Worm (Caenorhabditis elegans) whole organism, L4 larva: ENCODE results near the gene B0280.9.

Experiments used
- D1046.2 ChIP-seq: fragments of 200-800 bp; sonication (Bioruptor generic); IDR thresholded peaks from 2 replicates; pipeline ENCODE4 v1.3.6; 2022; ENCODE audit warnings: missing genetic modification characterization, missing compliant biosample characterization
- F26F4.8 ChIP-seq: fragments of 200-800 bp; sonication (Bioruptor generic); conservative IDR thresholded peaks from 2 replicates; pipeline ENCODE4 v1.3.6; 2022; ENCODE audit warnings: missing genetic modification characterization, missing compliant biosample characterization
- F49E8.2 ChIP-seq: sonication (generic microtip); optimal IDR thresholded peaks from 2 replicates; lab custom pipeline; 2016; ENCODE audit warnings: missing compliant biosample characterization, mild to moderate bottlenecking, missing genetic modification characterization, borderline replicate concordance
- T20F7.1 ChIP-seq: fragments of 200-800 bp; sonication (Bioruptor generic); optimal IDR thresholded peaks from 2 replicates; lab custom pipeline; 2018; ENCODE audit warnings: mild to moderate bottlenecking, missing genetic modification characterization, missing compliant biosample characterization
- Y5F2A.4 ChIP-seq: fragments of 200-800 bp; sonication (Bioruptor generic); optimal IDR thresholded peaks from 2 replicates; lab custom pipeline; 2018; ENCODE audit warnings: mild to moderate bottlenecking, missing genetic modification characterization, missing compliant biosample characterization
- aha-1 ChIP-seq: fragments of 150-350 bp; peaks from one replicate; lab custom pipeline; 2014; ENCODE audit warnings: missing biosample characterization, missing genetic modification characterization
- ama-1 ChIP-seq: fragments of 150-350 bp; optimal IDR thresholded peaks from 2 replicates; lab custom pipeline; 2014; ENCODE audit warnings: inconsistent platforms, mixed read lengths
- arid-1 ChIP-seq: fragments of 200-800 bp; sonication (Bioruptor generic); conservative IDR thresholded peaks from 2 replicates; pipeline ENCODE4 v1.3.6; 2022; ENCODE audit warnings: missing genetic modification reagents, missing genetic modification characterization, missing compliant biosample characterization
- attf-4 ChIP-seq: sonication (generic microtip); optimal IDR thresholded peaks from 3 replicates; lab custom pipeline; 2017; ENCODE audit warnings: missing biosample characterization, missing genetic modification characterization
- ceh-20 ChIP-seq: fragments of 200-800 bp; sonication (Bioruptor generic); IDR thresholded peaks from 2 replicates; pipeline ENCODE4 v1.3.6; 2022; ENCODE audit warnings: missing genetic modification reagents, missing genetic modification characterization, missing compliant biosample characterization
- ceh-28 ChIP-seq: fragments of 150-350 bp; optimal IDR thresholded peaks from 2 replicates; lab custom pipeline; 2014; ENCODE audit warnings: missing biosample characterization, missing genetic modification reagents, missing genetic modification characterization
- ceh-62 ChIP-seq: sonication (generic microtip); optimal IDR thresholded peaks from 2 replicates; lab custom pipeline; 2017; ENCODE audit warnings: missing biosample characterization, missing genetic modification characterization
- ceh-82 ChIP-seq: sonication (generic microtip); optimal IDR thresholded peaks from 2 replicates; lab custom pipeline; 2017; ENCODE audit warnings: missing biosample characterization, missing genetic modification characterization
- daf-16 ChIP-seq, 3 experiments: sonication (generic microtip); optimal IDR thresholded peaks; 2 replicates each; lab custom pipeline; 2016 to 2017; ENCODE audit warnings: missing genetic modification characterization in 3 of 3, missing genetic modification reagents in 3 of 3, mild to moderate bottlenecking in 2 of 3, missing compliant biosample characterization in 2 of 3, missing biosample characterization in 1 of 3, moderate library complexity in 1 of 3
- daf-8 ChIP-seq: fragments of 200-800 bp; sonication (Bioruptor generic); IDR thresholded peaks from 2 replicates; pipeline ENCODE4 v1.3.6; 2022; ENCODE audit warnings: missing genetic modification characterization, missing compliant biosample characterization
- dmd-9 ChIP-seq: fragments of 200-800 bp; sonication (Bioruptor generic); IDR thresholded peaks from 2 replicates; pipeline ENCODE4 v1.3.6; 2022; ENCODE audit warnings: missing genetic modification reagents, missing genetic modification characterization, missing compliant biosample characterization
- egl-27 ChIP-seq: sonication (generic microtip); optimal IDR thresholded peaks from 3 replicates; lab custom pipeline; 2017; ENCODE audit warnings: missing biosample characterization, missing genetic modification reagents, missing genetic modification characterization
- fkh-10 ChIP-seq: fragments of 150-350 bp; optimal IDR thresholded peaks from 2 replicates; lab custom pipeline; 2014; ENCODE audit warnings: missing biosample characterization, missing genetic modification reagents, missing genetic modification characterization
- fos-1 ChIP-seq: fragments of 150-350 bp; optimal IDR thresholded peaks from 2 replicates; lab custom pipeline; 2014; ENCODE audit warnings: missing biosample characterization, missing genetic modification characterization
- hlh-11 ChIP-seq: fragments of 200-800 bp; sonication (Bioruptor generic); optimal IDR thresholded peaks from 2 replicates; lab custom pipeline; 2018; ENCODE audit warnings: mild to moderate bottlenecking, missing genetic modification characterization, missing compliant biosample characterization
- hlh-30 ChIP-seq: sonication (generic microtip); optimal IDR thresholded peaks from 2 replicates; lab custom pipeline; 2017; ENCODE audit warnings: antibody characterized with exemption, mild to moderate bottlenecking, missing genetic modification characterization, missing compliant biosample characterization; ENCODE audit not compliant: insufficient read depth
- hmg-1.1 ChIP-seq: fragments of 200-800 bp; sonication (Bioruptor generic); IDR thresholded peaks from 2 replicates; pipeline ENCODE4 v1.3.6; 2022; ENCODE audit warnings: missing genetic modification reagents, missing genetic modification characterization, missing compliant biosample characterization
- jun-1 ChIP-seq: fragments of 150-350 bp; optimal IDR thresholded peaks from 2 replicates; lab custom pipeline; 2014; ENCODE audit warnings: missing biosample characterization, missing genetic modification reagents, missing genetic modification characterization
- lim-7 ChIP-seq: fragments of 200-800 bp; sonication (Bioruptor generic); IDR thresholded peaks from 2 replicates; pipeline ENCODE4 v1.3.6; 2022; ENCODE audit warnings: missing genetic modification characterization, missing compliant biosample characterization
- lin-1 ChIP-seq: fragments of 200-800 bp; sonication (Bioruptor generic); IDR thresholded peaks from 2 replicates; pipeline ENCODE4 v1.3.6; 2022; ENCODE audit warnings: missing genetic modification reagents, missing genetic modification characterization, missing compliant biosample characterization
- lin-13 ChIP-seq: fragments of 150-350 bp; optimal IDR thresholded peaks from 2 replicates; lab custom pipeline; 2014; ENCODE audit warnings: missing biosample characterization, missing genetic modification reagents, missing genetic modification characterization
- lin-15B ChIP-seq: fragments of 150-350 bp; sonication (generic microtip); optimal IDR thresholded peaks from 3 replicates; lab custom pipeline; 2014; ENCODE audit warnings: missing biosample characterization, missing genetic modification characterization
- lir-3 ChIP-seq: sonication (generic microtip); optimal IDR thresholded peaks from 2 replicates; lab custom pipeline; 2016; ENCODE audit warnings: mild to moderate bottlenecking, missing genetic modification characterization, missing compliant biosample characterization
- lsy-2 ChIP-seq, 2 experiments: fragments of 150-350 bp in 1 of 2; sonication (generic microtip) in 1 of 2; optimal IDR thresholded peaks; 2 replicates each; lab custom pipeline; 2014 to 2017; ENCODE audit warnings: missing biosample characterization in 2 of 2, missing genetic modification characterization in 2 of 2
- madf-5 ChIP-seq, 2 experiments: fragments of 200-800 bp; sonication (Bioruptor generic); IDR thresholded peaks; 2 replicates each; pipeline ENCODE4 v1.3.6; 2022; ENCODE audit warnings: missing compliant biosample characterization in 2 of 2, missing genetic modification characterization in 2 of 2
- madf-9 ChIP-seq: fragments of 200-800 bp; sonication (Bioruptor generic); conservative IDR thresholded peaks from 2 replicates; pipeline ENCODE4 v1.3.6; 2022; ENCODE audit warnings: missing genetic modification reagents, missing genetic modification characterization, missing compliant biosample characterization
- mdl-1 ChIP-seq, 2 experiments: fragments of 150-350 bp in 1 of 2; sonication (generic microtip) in 1 of 2; optimal IDR thresholded peaks; 2 replicates each; lab custom pipeline; 2014 to 2017; ENCODE audit warnings: missing biosample characterization in 2 of 2, missing genetic modification characterization in 2 of 2
- mep-1 ChIP-seq: fragments of 150-350 bp; sonication (generic microtip); optimal IDR thresholded peaks from 3 replicates; lab custom pipeline; 2014; ENCODE audit warnings: missing biosample characterization, missing genetic modification characterization
- mxl-2 ChIP-seq: fragments of 200-800 bp; sonication (Bioruptor generic); conservative IDR thresholded peaks from 2 replicates; pipeline ENCODE4 v1.3.6; 2022; ENCODE audit warnings: missing genetic modification reagents, missing genetic modification characterization, missing compliant biosample characterization
- nhr-11 ChIP-seq: fragments of 150-350 bp; optimal IDR thresholded peaks from 2 replicates; lab custom pipeline; 2014; ENCODE audit warnings: missing biosample characterization, missing genetic modification characterization
- nhr-111 ChIP-seq: fragments of 200-800 bp; sonication (Bioruptor generic); optimal IDR thresholded peaks from 2 replicates; lab custom pipeline; 2018; ENCODE audit warnings: mild to moderate bottlenecking, missing genetic modification characterization, missing compliant biosample characterization
- php-3 ChIP-seq: fragments of 200-800 bp; sonication (Bioruptor generic); IDR thresholded peaks from 2 replicates; pipeline ENCODE4 v1.3.6; 2022; ENCODE audit warnings: missing genetic modification reagents, missing genetic modification characterization, missing compliant biosample characterization
- pqm-1 ChIP-seq: sonication (generic microtip); optimal IDR thresholded peaks from 2 replicates; lab custom pipeline; 2017; ENCODE audit warnings: missing biosample characterization, missing genetic modification characterization
- rbr-2 ChIP-seq: sonication (generic microtip); optimal IDR thresholded peaks from 2 replicates; lab custom pipeline; 2016; ENCODE audit warnings: missing genotype, missing genetic modification characterization, missing compliant biosample characterization
- saeg-2 ChIP-seq: fragments of 200-800 bp; sonication (Bioruptor generic); IDR thresholded peaks from 2 replicates; pipeline ENCODE4 v1.3.6; 2022; ENCODE audit warnings: missing genetic modification reagents, missing genetic modification characterization, missing compliant biosample characterization
- set-16 ChIP-seq: fragments of 200-800 bp; sonication (Bioruptor generic); IDR thresholded peaks from 2 replicates; pipeline ENCODE4 v1.3.6; 2022; ENCODE audit warnings: missing genetic modification reagents, missing genetic modification characterization, missing compliant biosample characterization
- snpc-1.2 ChIP-seq: fragments of 200-800 bp; sonication (Bioruptor generic); IDR thresholded peaks from 2 replicates; pipeline ENCODE4 v1.3.6; 2022; ENCODE audit warnings: missing genetic modification reagents, missing genetic modification characterization, missing compliant biosample characterization
- snpc-4 ChIP-seq: fragments of 150-350 bp; optimal IDR thresholded peaks from 2 replicates; lab custom pipeline; 2014; ENCODE audit warnings: missing biosample characterization, missing genetic modification characterization
- spr-1 ChIP-seq: sonication (generic microtip); optimal IDR thresholded peaks from 2 replicates; lab custom pipeline; 2016; ENCODE audit warnings: mild to moderate bottlenecking, missing genetic modification characterization, missing compliant biosample characterization
- zag-1 ChIP-seq: fragments of 150-350 bp; optimal IDR thresholded peaks from 2 replicates; lab custom pipeline; 2014; ENCODE audit warnings: missing biosample characterization, missing genetic modification characterization
- zfp-2 ChIP-seq: sonication (generic microtip); optimal IDR thresholded peaks from 2 replicates; lab custom pipeline; 2016; ENCODE audit warnings: mild to moderate bottlenecking, missing genetic modification characterization, missing compliant biosample characterization
- zfp-3 ChIP-seq: fragments of 200-800 bp; sonication (Bioruptor generic); conservative IDR thresholded peaks from 2 replicates; pipeline ENCODE4 v1.3.6; 2022; ENCODE audit warnings: missing genetic modification reagents, missing genetic modification characterization, missing compliant biosample characterization
- ztf-11 ChIP-seq: fragments of 150-350 bp; optimal IDR thresholded peaks from 2 replicates; lab custom pipeline; 2014; ENCODE audit warnings: missing biosample characterization, missing genetic modification characterization
- ztf-7 ChIP-seq: fragments of 150-350 bp; optimal IDR thresholded peaks from 2 replicates; lab custom pipeline; 2014; ENCODE audit warnings: missing biosample characterization, missing genetic modification characterization

The B0280.9 gene

DNA sequence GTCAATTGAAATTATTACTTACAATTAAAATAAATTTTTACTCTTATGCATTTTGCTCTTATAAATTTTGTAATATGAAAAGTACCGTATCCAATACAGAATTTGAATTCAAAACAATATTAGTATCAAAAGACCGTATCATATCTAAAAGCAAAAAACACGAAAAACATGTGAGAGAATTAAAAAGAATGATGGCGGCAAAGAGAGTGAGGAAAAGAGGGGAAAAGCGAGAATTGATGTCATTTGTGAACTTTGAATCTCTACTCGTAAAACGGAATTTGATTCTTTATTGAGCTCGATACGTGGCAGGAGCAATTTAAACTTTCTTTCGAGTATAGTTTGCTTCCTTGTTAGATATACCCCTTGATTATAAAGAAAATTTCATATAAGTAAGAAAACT is 31.8 kb upstream of the B0280.9 start (continued):
- TF ChIP-seq ztf-11 (no peak), fos-1 (no peak), hlh-11 (tag; lab: Kevin White, UChicago) (peak; percentile 48), Y5F2A.4 (GFP tag; lab: Kevin White, UChicago) (no peak), lim-7 (GFP tag; lab: Robert Waterston, UW) (no peak), mdl-1 (tag; optimal IDR thresholded peaks at IDR 0.05; lab: Kevin White, UChicago) (no peak), nhr-11 (tag; lab: Kevin White, UChicago) (no peak), zfp-3 (GFP tag; lab: Robert Waterston, UW) (no peak), ceh-28 (tag; lab: Kevin White, UChicago) (no peak), F49E8.2 (no peak), madf-9 (GFP tag; lab: Robert Waterston, UW) (no peak), snpc-4 (tag; lab: Kevin White, UChicago) (no peak), aha-1 (tag; lab: Kevin White, UChicago) (no peak), arid-1 (GFP tag; lab: Robert Waterston, UW) (no peak), lsy-2 (tag; optimal IDR thresholded peaks at IDR 0.05; lab: Kevin White, UChicago) (peak in 1 of 2 experiments; percentile 15), php-3 (GFP tag; lab: Robert Waterston, UW) (peak; percentile 52; the same call in 1 of the 2 replicates), T20F7.1 (no peak), dmd-9 (GFP tag; lab: Robert Waterston, UW) (no peak), rbr-2 (tag; lab: Kevin White, UChicago) (no peak), hmg-1.1 (GFP tag; lab: Robert Waterston, UW) (no peak), mxl-2 (GFP tag; lab: Robert Waterston, UW) (no peak), attf-4 (tag; lab: Kevin White, UChicago) (no peak)

DNA sequence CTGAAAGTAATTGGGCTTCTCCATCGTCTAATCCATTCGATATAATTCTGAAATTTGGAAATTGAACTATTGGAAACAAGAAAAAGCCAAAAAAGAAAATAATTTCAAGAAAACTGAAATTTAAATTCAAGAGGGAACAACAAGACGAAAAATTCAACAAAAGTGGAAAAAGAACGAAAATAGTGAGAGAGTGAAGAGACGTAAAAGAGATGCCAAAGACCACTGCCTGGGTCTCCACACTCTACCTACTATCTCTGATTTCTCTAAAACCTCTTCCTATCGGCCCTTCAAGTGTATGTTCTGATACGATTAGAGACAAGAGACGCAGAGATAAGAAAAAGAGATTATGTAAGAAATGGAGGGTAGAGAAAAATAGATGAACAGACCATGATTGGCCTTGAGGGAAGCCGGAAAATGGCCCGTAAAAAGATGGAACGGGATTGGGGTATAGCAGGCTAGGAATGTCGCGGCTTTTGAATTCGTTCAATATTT is 31.1 kb upstream of the B0280.9 start, which contains the start of gene ogt-1:
TSS of gene ogt-1 (minus strand) at position 51 of the 492 bp plus-strand sequence.
- TF ChIP-seq spr-1 (tag; lab: Kevin White, UChicago) (peak; percentile 33), mdl-1 (tag; optimal IDR thresholded peaks at IDR 0.05; lab: Kevin White, UChicago) (peak; percentile 87 to 88), ztf-7 (tag; lab: Kevin White, UChicago) (no peak), ceh-20 (GFP tag; lab: Robert Waterston, UW) (peak; percentile 54; the same call in 1 of the 2 replicates), ama-1 (lab: Kevin White, UChicago) (no peak), lir-3 (tag; lab: Kevin White, UChicago) (no peak), ceh-82 (tag; lab: Kevin White, UChicago) (no peak), saeg-2 (0 out of 2 replicates have a peak, but pooled peaks have one; percentile 37), daf-8 (GFP tag; lab: Robert Waterston, UW) (no peak), lin-13 (peak; percentile 28), madf-5 (GFP tag; IDR thresholded peaks at IDR 0.05; lab: Robert Waterston, UW) (no peak), zfp-3 (GFP tag; lab: Robert Waterston, UW) (no peak), F49E8.2 (no peak), pqm-1 (tag; lab: Kevin White, UChicago) (no peak), lin-1 (peak; percentile 31; the same call in 1 of the 2 replicates), ceh-62 (no peak), set-16 (GFP tag; lab: Robert Waterston, UW) (no peak), nhr-111 (GFP tag; lab: Kevin White, UChicago) (no peak), fkh-10 (GFP tag; lab: Kevin White, UChicago) (no peak), daf-16 (GFP tag; optimal IDR thresholded peaks at IDR 0.05; lab: Kevin White, UChicago) (peak in 1 of 2 experiments; percentile 24), daf-16 (tag; optimal IDR thresholded peaks at IDR 0.05; lab: Kevin White, UChicago) (peak; percentile 82), mep-1 (tag; lab: Kevin White, UChicago) (peak; percentile 88), F26F4.8 (no peak), Y5F2A.4 (GFP tag; lab: Kevin White, UChicago) (no peak), fos-1 (no peak), zag-1 (tag; lab: Kevin White, UChicago) (no peak), egl-27 (tag; lab: Kevin White, UChicago) (no peak), zfp-2 (tag; lab: Kevin White, UChicago) (no peak), D1046.2 (GFP tag; lab: Robert Waterston, UW) (no peak), lin-15B (tag; lab: Kevin White, UChicago) (no peak), jun-1 (tag; lab: Kevin White, UChicago) (peak; percentile 65), mxl-2 (GFP tag; lab: Robert Waterston, UW) (no peak), madf-9 (GFP tag; lab: Robert Waterston, UW) (peak; percentile 25; the same call in 1 of the 2 replicates), php-3 (GFP tag; lab: Robert Waterston, UW) (0 out of 2 replicates have a peak, but pooled peaks have one; percentile 36), snpc-1.2 (GFP tag; lab: Robert Waterston, UW) (no peak), hlh-30 (tag; lab: Kevin White, UChicago) (peak; percentile 88)
